Fruit fly (Drosophila melanogaster) whole organism, embryonic: Measurements from ENCODE around the gene CG15741.

Experiments used
- Abd-B ChIP-seq: fragments of 200-800 bp; sonication (Bioruptor generic); optimal IDR thresholded peaks from 2 replicates; lab custom pipeline; 2018; ENCODE audit warnings: missing biosample characterization, mild to moderate bottlenecking, missing genetic modification characterization, moderate library complexity
- Adf1 ChIP-seq: fragments of 200-800 bp; sonication (Bioruptor generic); IDR thresholded peaks from 2 replicates; pipeline ENCODE4 v1.3.6; 2022; ENCODE audit warnings: missing biosample characterization, missing genetic modification characterization
- Atf6 ChIP-seq: fragments of 200-800 bp; sonication (Bioruptor generic); IDR thresholded peaks from 2 replicates; pipeline ENCODE4 v1.3.6; 2022; ENCODE audit warnings: missing biosample characterization, missing genetic modification characterization
- B-H1 ChIP-seq: fragments of 200-800 bp; sonication (Bioruptor generic); IDR thresholded peaks from 3 replicates; pipeline ENCODE4 v1.3.6; 2022; ENCODE audit warnings: missing biosample characterization, missing genetic modification characterization
- Bteb2 ChIP-seq: fragments of 200-800 bp; sonication (Bioruptor generic); optimal IDR thresholded peaks from 2 replicates; lab custom pipeline; 2016; ENCODE audit warnings: missing biosample characterization, missing genetic modification characterization
- C15 ChIP-seq: fragments of 200-800 bp; sonication (Bioruptor generic); IDR thresholded peaks from 3 replicates; pipeline ENCODE4 v1.3.6; 2022; ENCODE audit warnings: missing biosample characterization, missing genetic modification characterization
- CG10209 ChIP-seq: fragments of 200-800 bp; sonication (Bioruptor generic); optimal IDR thresholded peaks from 3 replicates; lab custom pipeline; 2017; ENCODE audit warnings: missing biosample characterization, mild to moderate bottlenecking, missing genetic modification characterization, missing genetic modification reagents
- CG10366 ChIP-seq: fragments of 200-800 bp; sonication (Bioruptor generic); IDR thresholded peaks from 2 replicates; pipeline ENCODE4 v1.3.6; 2022; ENCODE audit warnings: missing biosample characterization, missing genetic modification characterization
- CG10959 ChIP-seq: fragments of 200-800 bp; sonication (Bioruptor generic); IDR thresholded peaks from 2 replicates; pipeline ENCODE4 v1.3.6; 2022; ENCODE audit warnings: missing biosample characterization, missing genetic modification characterization
- CG11247 ChIP-seq: fragments of 200-800 bp; sonication (Bioruptor generic); IDR thresholded peaks from 2 replicates; pipeline ENCODE4 v1.3.6; 2022; ENCODE audit warnings: missing biosample characterization, missing genetic modification characterization
- CG11504 ChIP-seq: fragments of 200-800 bp; sonication (Bioruptor generic); optimal IDR thresholded peaks from 3 replicates; lab custom pipeline; 2019; ENCODE audit warnings: missing biosample characterization, mild to moderate bottlenecking, missing genetic modification characterization, moderate library complexity
- CG11696 ChIP-seq: fragments of 200-800 bp; sonication (Bioruptor generic); IDR thresholded peaks from 2 replicates; pipeline ENCODE4 v1.3.6; 2022; ENCODE audit warnings: missing biosample characterization, missing genetic modification characterization
- CG14441 ChIP-seq: fragments of 200-800 bp; sonication (Bioruptor generic); IDR thresholded peaks from 2 replicates; pipeline ENCODE4 v1.3.6; 2022; ENCODE audit warnings: missing biosample characterization, missing genetic modification characterization
- CG15269 ChIP-seq: fragments of 200-800 bp; sonication (Bioruptor generic); optimal IDR thresholded peaks from 2 replicates; lab custom pipeline; 2018; ENCODE audit warnings: missing biosample characterization, mild to moderate bottlenecking, missing genetic modification characterization, moderate library complexity
- CG17186 ChIP-seq: fragments of 200-800 bp; sonication (Bioruptor generic); optimal IDR thresholded peaks from 3 replicates; lab custom pipeline; 2017; ENCODE audit warnings: missing biosample characterization, missing genetic modification reagents, missing genetic modification characterization
- CG1832 ChIP-seq: fragments of 200-800 bp; sonication (Bioruptor generic); optimal IDR thresholded peaks from 2 replicates; lab custom pipeline; 2017; ENCODE audit warnings: missing biosample characterization, mild to moderate bottlenecking, missing genetic modification characterization, inconsistent platforms
- CG2120 ChIP-seq: fragments of 200-800 bp; sonication (Bioruptor generic); optimal IDR thresholded peaks from 3 replicates; lab custom pipeline; 2016; ENCODE audit warnings: missing biosample characterization, missing genetic modification characterization
- CG2889 ChIP-seq: fragments of 200-800 bp; sonication (Bioruptor generic); IDR thresholded peaks from 3 replicates; pipeline ENCODE4 v1.3.6; 2022; ENCODE audit warnings: missing biosample characterization, missing genetic modification characterization
- CG31388 ChIP-seq: fragments of 200-800 bp; sonication (Bioruptor generic); optimal IDR thresholded peaks from 2 replicates; lab custom pipeline; 2016; ENCODE audit warnings: missing biosample characterization, missing genetic modification characterization
- CG32767 ChIP-seq: fragments of 200-800 bp; sonication (Bioruptor generic); IDR thresholded peaks from 2 replicates; pipeline ENCODE4 v1.3.6; 2022; ENCODE audit warnings: missing biosample characterization, missing genetic modification characterization
- CG34376 ChIP-seq: fragments of 200-800 bp; sonication (Bioruptor generic); optimal IDR thresholded peaks from 2 replicates; lab custom pipeline; 2018; ENCODE audit warnings: missing biosample characterization, mild to moderate bottlenecking, missing genetic modification characterization
- CG3847 ChIP-seq: fragments of 200-800 bp; sonication (Bioruptor generic); IDR thresholded peaks from 2 replicates; pipeline ENCODE4 v1.3.6; 2022; ENCODE audit warnings: missing biosample characterization, missing genetic modification characterization
- CG43689 ChIP-seq: fragments of 200-800 bp; sonication (Bioruptor generic); IDR thresholded peaks from 2 replicates; pipeline ENCODE4 v1.3.6; 2022; ENCODE audit warnings: missing biosample characterization, missing genetic modification characterization
- CG5245 ChIP-seq: fragments of 200-800 bp; sonication (Bioruptor generic); optimal IDR thresholded peaks from 3 replicates; lab custom pipeline; 2016; ENCODE audit warnings: missing biosample characterization, missing genetic modification characterization
- CG6765 ChIP-seq: fragments of 200-800 bp; sonication (Bioruptor generic); optimal IDR thresholded peaks from 3 replicates; lab custom pipeline; 2017; ENCODE audit warnings: missing biosample characterization, mild to moderate bottlenecking, missing genetic modification characterization
- CG7357 ChIP-seq: fragments of 200-800 bp; sonication (Bioruptor generic); IDR thresholded peaks from 3 replicates; pipeline ENCODE4 v1.3.6; 2022; ENCODE audit warnings: missing biosample characterization, missing genetic modification characterization
- CG7372 ChIP-seq: fragments of 200-800 bp; sonication (Bioruptor generic); IDR thresholded peaks from 2 replicates; pipeline ENCODE4 v1.3.6; 2022; ENCODE audit warnings: missing biosample characterization, missing genetic modification characterization
- CG7745 ChIP-seq: fragments of 200-800 bp; sonication (Bioruptor generic); optimal IDR thresholded peaks from 2 replicates; lab custom pipeline; 2018; ENCODE audit warnings: missing biosample characterization, mild to moderate bottlenecking, missing genetic modification characterization, moderate library complexity
- CG9215 ChIP-seq: fragments of 200-800 bp; sonication (Bioruptor generic); IDR thresholded peaks from 2 replicates; pipeline ENCODE4 v1.3.6; 2022; ENCODE audit warnings: missing biosample characterization, missing genetic modification characterization
- CrebB ChIP-seq: fragments of 200-800 bp; sonication (Bioruptor generic); optimal IDR thresholded peaks from 3 replicates; lab custom pipeline; 2018; ENCODE audit warnings: missing biosample characterization, mild to moderate bottlenecking, missing genetic modification characterization
- D19A ChIP-seq: fragments of 200-800 bp; optimal IDR thresholded peaks from 3 replicates; lab custom pipeline; 2019; ENCODE audit warnings: missing biosample characterization, mild to moderate bottlenecking, missing genetic modification characterization, moderate library complexity
- Deaf1 ChIP-seq: fragments of 200-800 bp; optimal IDR thresholded peaks from 3 replicates; lab custom pipeline; 2019; ENCODE audit warnings: missing biosample characterization, mild to moderate bottlenecking, missing genetic modification characterization, moderate library complexity
- Eip74EF ChIP-seq, 2 experiments: fragments of 200-800 bp in 1 of 2; fragments of >200 bp in 1 of 2; sonication (Bioruptor generic) in 1 of 2; optimal IDR thresholded peaks; 2 replicates each; lab custom pipeline; 2017 to 2019; ENCODE audit warnings: missing biosample characterization in 2 of 2, missing genetic modification characterization in 2 of 2, mild to moderate bottlenecking in 1 of 2, moderate library complexity in 1 of 2
- GATAe ChIP-seq: fragments of 200-800 bp; sonication (Bioruptor generic); conservative IDR thresholded peaks from 2 replicates; pipeline ENCODE4 v1.3.6; 2022; ENCODE audit warnings: missing biosample characterization, missing genetic modification characterization
- HmgD ChIP-seq: fragments of 200-800 bp; sonication (Bioruptor generic); optimal IDR thresholded peaks from 3 replicates; lab custom pipeline; 2016; ENCODE audit warnings: missing biosample characterization, missing genetic modification characterization
- MBD-R2 ChIP-seq: fragments of 200-800 bp; sonication (Bioruptor generic); IDR thresholded peaks from 2 replicates; pipeline ENCODE4 v1.3.6; 2022; ENCODE audit warnings: missing biosample characterization, missing genetic modification characterization
- Mad ChIP-seq: fragments of 200-800 bp; sonication (Bioruptor generic); optimal IDR thresholded peaks from 2 replicates; lab custom pipeline; 2016; ENCODE audit warnings: missing biosample characterization, missing genetic modification characterization
- Vsx1 ChIP-seq: fragments of 200-800 bp; sonication (Bioruptor generic); optimal IDR thresholded peaks from 2 replicates; lab custom pipeline; 2017; ENCODE audit warnings: missing biosample characterization, mild to moderate bottlenecking, missing genetic modification characterization, missing genetic modification reagents
- ewg ChIP-seq: fragments of 200-800 bp; sonication (Bioruptor generic); optimal IDR thresholded peaks from 3 replicates; lab custom pipeline; 2017; ENCODE audit warnings: mild to moderate bottlenecking, missing biosample characterization, missing genetic modification reagents, missing genetic modification characterization
- gcm ChIP-seq: fragments of 200-800 bp; sonication (Bioruptor generic); optimal IDR thresholded peaks from 2 replicates; lab custom pipeline; 2019; ENCODE audit warnings: missing biosample characterization, mild to moderate bottlenecking, missing genetic modification characterization, moderate library complexity
- grau ChIP-seq: fragments of 200-800 bp; optimal IDR thresholded peaks from 3 replicates; lab custom pipeline; 2019; ENCODE audit warnings: missing biosample characterization, mild to moderate bottlenecking, missing genetic modification characterization, moderate library complexity
- kni ChIP-seq: fragments of 200-800 bp; sonication (Bioruptor generic); optimal IDR thresholded peaks from 3 replicates; lab custom pipeline; 2017; ENCODE audit warnings: mild to moderate bottlenecking, missing biosample characterization, missing genetic modification reagents, missing genetic modification characterization
- lab ChIP-seq: fragments of 200-800 bp; sonication (Bioruptor generic); optimal IDR thresholded peaks from 3 replicates; lab custom pipeline; 2017; ENCODE audit warnings: missing biosample characterization, missing genetic modification characterization, mild to moderate bottlenecking, moderate library complexity, missing genetic modification reagents
- ranshi ChIP-seq: fragments of 200-800 bp; sonication (Bioruptor generic); IDR thresholded peaks from 2 replicates; pipeline ENCODE4 v1.3.6; 2022; ENCODE audit warnings: missing biosample characterization, missing genetic modification characterization
- tin ChIP-seq: fragments of 200-800 bp; sonication (Bioruptor generic); optimal IDR thresholded peaks from 3 replicates; lab custom pipeline; 2016; ENCODE audit warnings: missing biosample characterization, missing genetic modification characterization
- tll ChIP-seq, 2 experiments: fragments of 200-800 bp in 1 of 2; fragments of >200 bp in 1 of 2; sonication (Bioruptor generic) in 1 of 2; optimal IDR thresholded peaks; 2 replicates each; lab custom pipeline; 2017 to 2019; ENCODE audit warnings: missing biosample characterization in 2 of 2, missing genetic modification characterization in 2 of 2, mild to moderate bottlenecking in 1 of 2, moderate library complexity in 1 of 2
- trem ChIP-seq: fragments of 200-800 bp; optimal IDR thresholded peaks from 3 replicates; lab custom pipeline; 2019; ENCODE audit warnings: missing biosample characterization, mild to moderate bottlenecking, missing genetic modification characterization, moderate library complexity
- unc-4 ChIP-seq: fragments of 200-800 bp; sonication (Bioruptor generic); IDR thresholded peaks from 2 replicates; pipeline ENCODE4 v1.3.6; 2022; ENCODE audit warnings: missing biosample characterization, missing genetic modification characterization; ENCODE audit not compliant: partially characterized antibody
- unpg ChIP-seq: fragments of 200-800 bp; sonication (Bioruptor generic); optimal IDR thresholded peaks from 3 replicates; lab custom pipeline; 2018; ENCODE audit warnings: missing biosample characterization, mild to moderate bottlenecking, missing genetic modification characterization, moderate library complexity
- zen ChIP-seq: fragments of 200-800 bp; sonication (Bioruptor generic); optimal IDR thresholded peaks from 3 replicates; lab custom pipeline; 2018; ENCODE audit warnings: missing biosample characterization, mild to moderate bottlenecking, missing genetic modification characterization, moderate library complexity
- zen2 ChIP-seq: fragments of 200-800 bp; sonication (Bioruptor generic); IDR thresholded peaks from 3 replicates; pipeline ENCODE4 v1.3.6; 2022; ENCODE audit warnings: missing biosample characterization, missing genetic modification characterization; ENCODE audit not compliant: partially characterized antibody

Gene CG15741

dm6 chrX:11886976-11887375 is 49.1 kb upstream of the CG15741 start, which contains the start of the genes CG10353 and SelG (continued):
- TF ChIP-seq CG10366 (GFP tag; lab: Robert Waterston, UW) (0 out of 2 replicates have a peak, but pooled peaks have one; percentile 11), gcm (no peak), CG15269 (tag; lab: Kevin White, UChicago) (no peak), D19A (tag; lab: Kevin White, UChicago) (peak; percentile 33), lab (GFP tag; lab: Kevin White, UChicago) (peak; percentile 51), unpg (GFP tag; lab: Kevin White, UChicago) (peak; percentile 14), Atf6 (GFP tag; lab: Robert Waterston, UW) (no peak; the same call in 1 of the 2 replicates), CG9215 (GFP tag; lab: Robert Waterston, UW) (0 out of 2 replicates have a peak, but pooled peaks have one; percentile 14), CG11504 (peak; percentile 48), Mad (GFP tag; lab: Kevin White, UChicago) (no peak), GATAe (GFP tag; lab: Robert Waterston, UW) (no peak), MBD-R2 (GFP tag; lab: Robert Waterston, UW) (peak; percentile 91), ranshi (GFP tag; lab: Robert Waterston, UW) (no peak), B-H1 (GFP tag; lab: Robert Waterston, UW) (no peak), tll (GFP tag; optimal IDR thresholded peaks at IDR 0.05; lab: Kevin White, UChicago) (peak in 1 of 2 experiments; percentile 36), ewg (GFP tag; lab: Kevin White, UChicago) (no peak), Vsx1 (no peak), Adf1 (GFP tag; lab: Robert Waterston, UW) (no peak), CG10959 (GFP tag; lab: Robert Waterston, UW) (no peak), CG34376 (GFP tag; lab: Kevin White, UChicago) (peak; percentile 44), trem (peak; percentile 58), C15 (GFP tag; lab: Robert Waterston, UW) (no peak), CG31388 (GFP tag; lab: Kevin White, UChicago) (no peak), grau (tag; lab: Kevin White, UChicago) (peak; percentile 66), tin (GFP tag; lab: Kevin White, UChicago) (peak; percentile 26), kni (GFP tag; lab: Kevin White, UChicago) (no peak), CrebB (peak; percentile 21), Eip74EF (GFP tag; optimal IDR thresholded peaks at IDR 0.05; lab: Kevin White, UChicago) (no peak), Bteb2 (GFP tag; lab: Kevin White, UChicago) (peak; percentile 41), CG1832 (GFP tag; lab: Kevin White, UChicago) (no peak), CG10209 (GFP tag; lab: Kevin White, UChicago) (no peak), zen2 (GFP tag; lab: Robert Waterston, UW) (peak; percentile 90), CG43689 (GFP tag; lab: Robert Waterston, UW) (no peak), CG5245 (GFP tag; lab: Kevin White, UChicago) (no peak), CG7357 (GFP tag; lab: Robert Waterston, UW) (no peak), Abd-B (GFP tag; lab: Kevin White, UChicago) (no peak), CG11247 (GFP tag; lab: Robert Waterston, UW) (no peak), HmgD (GFP tag; lab: Kevin White, UChicago) (peak; percentile 53), CG11696 (GFP tag; lab: Robert Waterston, UW) (no peak), Deaf1 (tag; lab: Kevin White, UChicago) (peak; percentile 9), CG2889 (GFP tag; lab: Robert Waterston, UW) (no peak), CG6765 (no peak), zen (peak; percentile 25), unc-4 (GFP tag; lab: Robert Waterston, UW) (peak; percentile 82), CG32767 (GFP tag; lab: Robert Waterston, UW) (no peak), CG3847 (GFP tag; lab: Robert Waterston, UW) (peak; percentile 68), CG17186 (GFP tag; lab: Kevin White, UChicago) (peak; percentile 17), CG2120 (GFP tag; lab: Kevin White, UChicago) (peak; percentile 75), CG7745 (tag; lab: Kevin White, UChicago) (no peak), CG14441 (GFP tag; lab: Robert Waterston, UW) (no peak), CG7372 (GFP tag; lab: Robert Waterston, UW) (no peak)
